Worm (Caenorhabditis elegans): ENCODE data around the gene ZK1010.12.
A peak's percentile ranks its signal among the peaks of the same experiment; 100 is the strongest.

The ZK1010.12 gene

ce11 chrIII:13032429-13033018, 41.4 kb downstream of the ZK1010.12 start:
- TF ChIP-seq F44E2.7 (GFP tag; IDR thresholded peaks at IDR 0.05) (0 out of 2 replicates have a peak, but pooled peaks have one; percentile 33), Y48G9A.11 (GFP tag; IDR thresholded peaks at IDR 0.05) (0 out of 2 replicates have a peak, but pooled peaks have one; percentile 29), D1046.2 (GFP tag; IDR thresholded peaks at IDR 0.05) (peak; percentile 41; the same call in 1 of the 2 replicates), set-16 (GFP tag; IDR thresholded peaks at IDR 0.05) (peak; percentile 99), mxl-2 (GFP tag; conservative IDR thresholded peaks at IDR 0.05) (no peak), aha-1 (tag) (peak; percentile 80), tra-1 (GFP tag; IDR thresholded peaks at IDR 0.05) (0 out of 2 replicates have a peak, but pooled peaks have one; percentile 7), Y105C5A.15 (GFP tag; IDR thresholded peaks at IDR 0.05) (no peak), saeg-2 (GFP tag; IDR thresholded peaks at IDR 0.05) (0 out of 2 replicates have a peak, but pooled peaks have one; percentile 6), php-3 (GFP tag; IDR thresholded peaks at IDR 0.05) (peak; percentile 54; the same call in 1 of the 2 replicates), snpc-1.2 (GFP tag; IDR thresholded peaks at IDR 0.05) (0 out of 2 replicates have a peak, but pooled peaks have one; percentile 20), dmd-8 (GFP tag; IDR thresholded peaks at IDR 0.05) (peak; percentile 68; the same call in 1 of the 2 replicates), unc-62 (GFP tag; optimal IDR thresholded peaks at IDR 0.05 in 1 of 2) (no peak), unc-62 (tag; optimal IDR thresholded peaks at IDR 0.05) (no peak), egl-43 (GFP tag; IDR thresholded peaks at IDR 0.05) (peak; percentile 60), dpl-1 (GFP tag; optimal IDR thresholded peaks at IDR 0.05) (no peak)

- TF ChIP-seq egl-43 (GFP tag; IDR thresholded peaks at IDR 0.05) = no peak
- no peak for TF ChIP-seq pqm-1 (tag; optimal IDR thresholded peaks at IDR 0.05)
- no peak for TF ChIP-seq spr-1 (tag; optimal IDR thresholded peaks at IDR 0.05)
- TF ChIP-seq Y75B8A.6 (GFP tag; IDR thresholded peaks at IDR 0.05) = no peak
- no peak for TF ChIP-seq mxl-3 (GFP tag; optimal IDR thresholded peaks at IDR 0.05)
- no peak for TF ChIP-seq hlh-30 (tag; optimal IDR thresholded peaks at IDR 0.05; ENCODE audit: insufficient read depth)
- no peak for TF ChIP-seq jun-1 (tag; optimal IDR thresholded peaks at IDR 0.05)
- no peak for TF ChIP-seq unc-62 (GFP tag; optimal IDR thresholded peaks at IDR 0.05 in 1 of 2)
- TF ChIP-seq unc-62 (tag; optimal IDR thresholded peaks at IDR 0.05) = no peak
- TF ChIP-seq daf-16 (GFP tag; optimal IDR thresholded peaks at IDR 0.05) = no peak
- TF ChIP-seq daf-16 (tag; optimal IDR thresholded peaks at IDR 0.05) = no peak
- no peak for TF ChIP-seq aha-1 (tag)
- no peak for TF ChIP-seq ctbp-1 (GFP tag; IDR thresholded peaks at IDR 0.05)
- no peak for TF ChIP-seq mdt-29 (GFP tag; IDR thresholded peaks at IDR 0.05)
- no peak for TF ChIP-seq T26A8.4 (GFP tag; IDR thresholded peaks at IDR 0.05)
Observed at ce11 chrIII:13039739-13040138, 48.6 kb downstream of the ZK1010.12 start, which contains the start of gene F54F12.2. Gene F54F12.2 (plus strand): TSS chrIII:13040039.
